Fruit fly (Drosophila melanogaster): ENCODE data around the gene CG6204.
A peak's percentile ranks its signal among the peaks of the same experiment; 100 is the strongest.

The CG6204 gene

DNA sequence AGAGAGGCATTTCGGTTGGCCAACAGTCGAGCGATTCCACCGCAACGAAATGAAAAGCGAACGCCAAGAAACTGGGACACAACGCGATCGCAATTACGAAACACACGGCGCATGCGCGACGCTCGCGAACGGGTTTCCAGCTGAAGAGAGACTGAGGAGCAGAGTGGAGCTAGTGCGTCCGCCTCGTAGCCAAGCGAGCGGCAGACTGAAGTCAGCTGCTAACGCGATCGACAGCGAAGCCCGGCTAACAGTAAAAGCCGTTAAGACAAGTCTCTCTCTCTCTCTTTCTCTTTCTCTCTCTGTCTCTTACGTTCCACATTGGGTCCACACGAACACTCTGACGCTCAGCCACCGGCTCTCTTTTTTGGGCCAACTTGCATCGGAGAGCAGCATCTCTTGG, 24.9 kb downstream of the CG6204 start, which contains the start of gene CG17786 (continued):
- TF ChIP-seq CG9817 (tag; optimal IDR thresholded peaks at IDR 0.05) (no peak), CG12299 (tag; optimal IDR thresholded peaks at IDR 0.05) (no peak), ab (GFP tag; optimal IDR thresholded peaks at IDR 0.05) (no peak), D19A (tag; optimal IDR thresholded peaks at IDR 0.05) (no peak), CG3995 (GFP tag; optimal IDR thresholded peaks at IDR 0.05) (no peak), Blimp-1 (GFP tag; optimal IDR thresholded peaks at IDR 0.05) (peak; percentile 85), Dll (GFP tag; IDR thresholded peaks at IDR 0.05; ENCODE audit: partially characterized antibody) (no peak), h (optimal IDR thresholded peaks at IDR 0.05) (no peak), CG2678 (tag; optimal IDR thresholded peaks at IDR 0.05) (no peak), Ada2b (GFP tag; IDR thresholded peaks at IDR 0.05) (no peak), CG4730 (GFP tag; IDR thresholded peaks at IDR 0.05) (no peak), wor (GFP tag; IDR thresholded peaks at IDR 0.05) (no peak), Hr39 (optimal IDR thresholded peaks at IDR 0.05) (no peak), bbx (GFP tag; IDR thresholded peaks at IDR 0.05; ENCODE audit: partially characterized antibody) (no peak; the same call in 1 of the 2 replicates), Hmx (GFP tag; optimal IDR thresholded peaks at IDR 0.05) (no peak), CG15269 (tag; optimal IDR thresholded peaks at IDR 0.05) (no peak), CG17385 (GFP tag; optimal IDR thresholded peaks at IDR 0.05) (peak; percentile 17), CG14965 (GFP tag; optimal IDR thresholded peaks at IDR 0.05; ENCODE audit: borderline replicate concordance) (no peak), Ets65A (GFP tag) (no peak), kni (GFP tag; optimal IDR thresholded peaks at IDR 0.05) (peak; percentile 73), fd3F (GFP tag; optimal IDR thresholded peaks at IDR 0.05) (no peak), Lpt (GFP tag; optimal IDR thresholded peaks at IDR 0.05) (no peak), CG10959 (GFP tag; IDR thresholded peaks at IDR 0.05) (no peak), fd102C (GFP tag; optimal IDR thresholded peaks at IDR 0.05) (no peak), CG12219 (GFP tag; optimal IDR thresholded peaks at IDR 0.05) (no peak), CG9609 (GFP tag; optimal IDR thresholded peaks at IDR 0.05) (no peak), Trl (optimal IDR thresholded peaks at IDR 0.05) (peak; percentile 79 to 81), Trl (GFP tag; optimal IDR thresholded peaks at IDR 0.05) (no peak), CG3065 (GFP tag; optimal IDR thresholded peaks at IDR 0.05) (no peak), twi (tag; optimal IDR thresholded peaks at IDR 0.05) (no peak), tap (tag; optimal IDR thresholded peaks at IDR 0.05) (no peak), CG12744 (GFP tag; optimal IDR thresholded peaks at IDR 0.05) (no peak), Eip74EF (GFP tag; optimal IDR thresholded peaks at IDR 0.05) (peak in 1 of 2 experiments; percentile 27), CHES-1-like (GFP tag; optimal IDR thresholded peaks at IDR 0.05) (no peak), CG12391 (tag; optimal IDR thresholded peaks at IDR 0.05) (peak; percentile 0), maf-S (GFP tag; optimal IDR thresholded peaks at IDR 0.05) (no peak), sens-2 (GFP tag; IDR thresholded peaks at IDR 0.05) (no peak), her (GFP tag; optimal IDR thresholded peaks at IDR 0.05) (peak; percentile 48), Awh (GFP tag; IDR thresholded peaks at IDR 0.05) (no peak), gcm2 (GFP tag; optimal IDR thresholded peaks at IDR 0.05) (no peak), CG15011 (GFP tag; optimal IDR thresholded peaks at IDR 0.05) (no peak), Atf3 (GFP tag; optimal IDR thresholded peaks at IDR 0.05) (no peak)

DNA sequence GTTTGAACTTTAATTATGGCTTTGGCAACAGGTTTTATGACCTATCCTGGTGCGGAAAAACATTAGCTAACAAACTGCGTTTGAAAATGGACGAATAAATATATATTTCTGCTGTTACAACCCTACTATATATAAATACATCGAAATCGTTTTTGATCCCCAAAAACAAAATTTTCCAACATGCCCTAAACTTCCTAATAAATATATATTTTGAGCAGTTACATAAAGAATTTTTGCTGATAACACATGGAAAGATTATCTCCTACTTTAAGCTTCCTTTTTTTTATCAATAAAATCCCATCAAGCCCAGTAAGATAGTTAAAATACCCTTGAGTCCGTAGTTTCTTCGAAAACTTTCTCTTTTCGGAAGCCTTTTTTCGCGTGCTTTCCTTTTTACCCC, 25.5 kb downstream of the CG6204 start:
- TF ChIP-seq Hr78 (GFP tag; optimal IDR thresholded peaks at IDR 0.05) (no peak), Trl (optimal IDR thresholded peaks at IDR 0.05) (peak in 1 of 2 experiments; percentile 28), Trl (GFP tag; optimal IDR thresholded peaks at IDR 0.05) (no peak)
